Worm (Caenorhabditis elegans): ENCODE results near the gene F55H2.5.

The F55H2.5 gene

ce11 chrIII:9488027-9488426, 23.2 kb upstream of the F55H2.5 start:
- TF ChIP-seq attf-6 (GFP tag; IDR thresholded peaks at IDR 0.05) (no peak), lsl-1 (GFP tag; optimal IDR thresholded peaks at IDR 0.05) (peak; percentile 70), madf-8 (GFP tag; conservative IDR thresholded peaks at IDR 0.05) (peak; percentile 73), F10E7.11 (tag; optimal IDR thresholded peaks at IDR 0.05) (no peak), hsf-1 (GFP tag; IDR thresholded peaks at IDR 0.05) (no peak), lag-1 (GFP tag; IDR thresholded peaks at IDR 0.05) (no peak), hlh-12 (tag; optimal IDR thresholded peaks at IDR 0.05) (no peak), ztf-28 (GFP tag; IDR thresholded peaks at IDR 0.05) (no peak), Y67H2A.10 (GFP tag; conservative IDR thresholded peaks at IDR 0.05) (no peak), ztf-3 (GFP tag; optimal IDR thresholded peaks at IDR 0.05) (no peak)

- TF ChIP-seq T26A5.8 (tag; optimal IDR thresholded peaks at IDR 0.05) (no peak), him-1 (tag; optimal IDR thresholded peaks at IDR 0.05) (peak; percentile 9)
Observed at ce11 chrIII:9488431-9488830, 22.8 kb upstream of the F55H2.5 start, which contains the start of gene nlp-36. nlp-36 (plus strand) TSS chrIII:9488731.

- TF ChIP-seq cebp-2 (GFP tag; IDR thresholded peaks at IDR 0.05), result no peak
- TF ChIP-seq F10E7.11 (tag; optimal IDR thresholded peaks at IDR 0.05), result no peak
- TF ChIP-seq ztf-25 (GFP tag; IDR thresholded peaks at IDR 0.05), result no peak
- TF ChIP-seq hsf-1 (GFP tag; IDR thresholded peaks at IDR 0.05), result no peak
- no peak for TF ChIP-seq sdz-38 (tag; optimal IDR thresholded peaks at IDR 0.05)
- TF ChIP-seq Y53F4B.3 (GFP tag; IDR thresholded peaks at IDR 0.05), result no peak
Observed at ce11 chrIII:9489798-9490197, 21.5 kb upstream of the F55H2.5 start.

DNA sequence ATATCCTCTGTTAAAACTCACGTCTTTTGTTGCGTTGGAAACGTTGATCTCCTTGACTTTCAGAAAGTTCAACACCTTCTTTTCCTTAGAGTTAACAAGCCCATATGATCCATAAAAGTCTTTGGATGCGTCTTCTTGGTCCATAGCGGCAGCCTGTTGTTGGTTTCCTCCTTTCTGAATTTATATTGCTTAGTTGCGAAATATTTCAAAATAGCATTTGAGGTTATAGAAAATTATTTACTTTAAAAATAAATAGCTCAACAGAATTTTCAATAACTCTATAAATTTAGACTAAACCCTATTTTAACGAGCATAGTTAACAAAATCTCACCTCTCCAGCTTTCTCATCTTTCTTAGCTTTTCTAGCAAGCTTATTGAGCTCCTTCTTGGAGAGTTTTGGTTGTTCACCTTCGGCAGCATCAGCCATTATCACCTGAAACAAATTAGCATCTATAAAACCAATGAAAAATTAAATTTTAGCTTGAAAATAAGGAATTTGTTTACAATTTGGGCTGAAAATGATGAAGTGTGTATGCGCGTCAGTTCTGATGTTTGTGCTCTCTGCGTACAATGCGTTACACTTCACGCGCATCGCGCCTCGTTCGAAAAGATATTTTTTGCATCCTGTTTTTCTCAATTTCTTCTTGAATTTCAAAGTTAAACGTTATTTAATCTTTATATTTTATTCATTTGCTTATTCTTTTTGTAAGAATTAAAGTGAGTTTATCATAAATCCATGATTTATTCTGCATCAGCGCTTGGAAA, 20.3 kb upstream of the F55H2.5 start, which contains the start of the genes dars-1 and ctr-9:
TSS of gene dars-1 (minus strand) at position 433 of the 765 bp plus-strand sequence.
TSS of gene ctr-9 (plus strand) at position 614 of the 765 bp plus-strand sequence.
- no peak for TF ChIP-seq lin-40 (tag; optimal IDR thresholded peaks at IDR 0.05)
- TF ChIP-seq C06A6.2 (GFP tag; conservative IDR thresholded peaks at IDR 0.05), result no peak
- TF ChIP-seq dox-1 (GFP tag; IDR thresholded peaks at IDR 0.05), result no peak
- no peak for TF ChIP-seq attf-6 (GFP tag; IDR thresholded peaks at IDR 0.05)
- no peak for TF ChIP-seq F23B12.7 (tag; optimal IDR thresholded peaks at IDR 0.05; ENCODE audit: insufficient read depth)
- TF ChIP-seq snpc-1.3 (tag; optimal IDR thresholded peaks at IDR 0.05; ENCODE audit: insufficient read depth), result no peak
- 0 out of 2 replicates have a peak, but pooled peaks have one; percentile 42 for TF ChIP-seq Y53G8AR.9 (GFP tag; conservative IDR thresholded peaks at IDR 0.05)
- TF ChIP-seq snpc-3.4 (tag; optimal IDR thresholded peaks at IDR 0.05), result peak; percentile 0
- TF ChIP-seq cebp-1 (GFP tag; IDR thresholded peaks at IDR 0.05), result peak; percentile 30; the same call in 1 of the 2 replicates
- TF ChIP-seq cebp-1 (tag; optimal IDR thresholded peaks at IDR 0.05), result peak; percentile 87
- TF ChIP-seq ceh-100 (GFP tag; IDR thresholded peaks at IDR 0.05), result no peak
- TF ChIP-seq hmg-20 (GFP tag; IDR thresholded peaks at IDR 0.05), result no peak
- no peak for TF ChIP-seq nhr-120 (GFP tag; IDR thresholded peaks at IDR 0.05)
- TF ChIP-seq mes-4 (tag; optimal IDR thresholded peaks at IDR 0.05), result no peak
- no peak for TF ChIP-seq mel-28 (tag; optimal IDR thresholded peaks at IDR 0.05; ENCODE audit: borderline replicate concordance)
- TF ChIP-seq Y95B8A.8 (GFP tag; IDR thresholded peaks at IDR 0.05), result no peak
- no peak for TF ChIP-seq ztf-18 (tag; optimal IDR thresholded peaks at IDR 0.05)
- TF ChIP-seq ztf-26 (tag; optimal IDR thresholded peaks at IDR 0.05), result no peak
- no peak for TF ChIP-seq sea-2 (GFP tag; IDR thresholded peaks at IDR 0.05)
- no peak for TF ChIP-seq T07F8.4 (tag; optimal IDR thresholded peaks at IDR 0.05)
- TF ChIP-seq ceh-79 (tag; optimal IDR thresholded peaks at IDR 0.05), result no peak

Data from whole organism, young adult.